Fruit fly (Drosophila melanogaster) whole organism, prepupa: ENCODE data around the gene eIF3d1.

Source experiments
- CG31627 ChIP-seq: fragments of 200-800 bp; sonication (Bioruptor generic); optimal IDR thresholded peaks from 3 replicates; lab custom pipeline; 2016; ENCODE audit warnings: missing biosample characterization, missing genetic modification characterization
- dac ChIP-seq: fragments of 200-800 bp; sonication (Bioruptor generic); optimal IDR thresholded peaks from 2 replicates; lab custom pipeline; 2017; ENCODE audit warnings: missing biosample characterization, mild to moderate bottlenecking, missing genetic modification characterization

DNA sequence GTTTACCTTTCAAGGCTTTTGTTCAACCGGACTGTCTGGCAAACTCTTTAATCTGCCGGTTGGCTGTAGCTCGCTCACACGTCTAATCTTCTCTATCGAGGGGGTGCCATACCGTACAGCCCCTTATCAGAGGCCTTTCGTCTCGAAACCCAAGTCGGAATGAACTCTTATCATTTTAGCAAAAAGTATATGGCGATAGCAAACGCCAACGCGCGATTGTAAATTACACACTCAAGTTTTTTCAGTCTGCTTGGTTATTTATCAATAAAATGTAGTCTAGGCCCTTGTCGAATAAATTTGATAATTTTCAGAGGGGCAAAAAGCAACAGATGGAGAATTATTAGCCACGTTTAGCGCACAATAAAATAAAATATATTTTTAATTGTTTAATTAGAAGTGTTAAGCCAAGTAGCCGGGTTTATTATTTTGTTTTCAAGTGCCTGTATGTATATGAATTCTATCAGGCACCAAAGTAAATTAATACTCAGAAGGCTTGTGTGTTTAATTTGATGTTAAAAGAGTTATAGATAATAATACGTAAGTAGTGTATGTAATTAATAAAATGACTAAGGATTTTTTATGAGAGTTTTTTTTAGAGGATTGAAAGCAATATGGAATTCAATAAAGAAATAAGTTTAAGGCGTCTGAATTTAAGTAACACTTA lies 45.1 kb downstream of the eIF3d1 start:
- TF ChIP-seq CG31627 (GFP tag; lab: Kevin White, UChicago) (no peak), dac (GFP tag; lab: Kevin White, UChicago) (no peak)
